Worm (Caenorhabditis elegans): ENCODE measurements around the gene Y73B6BL.47.

Gene Y73B6BL.47

ce11 chrIV:6388550-6388949 is 26.8 kb downstream of the Y73B6BL.47 start:
- no peak for TF ChIP-seq hlh-6 (tag; optimal IDR thresholded peaks at IDR 0.05)
- TF ChIP-seq dmd-4 (tag; optimal IDR thresholded peaks at IDR 0.05; ENCODE audit: borderline replicate concordance), result no peak
- TF ChIP-seq ceh-45 (GFP tag; IDR thresholded peaks at IDR 0.05), result no peak
- TF ChIP-seq tbx-7 (tag; optimal IDR thresholded peaks at IDR 0.05), result no peak
- TF ChIP-seq nhr-232 (tag; optimal IDR thresholded peaks at IDR 0.05), result no peak

ce11 chrIV:6391566-6391965 is 29.8 kb downstream of the Y73B6BL.47 start:
- TF ChIP-seq fax-1 (tag; optimal IDR thresholded peaks at IDR 0.05), result no peak
- TF ChIP-seq nfya-1 (tag; optimal IDR thresholded peaks at IDR 0.05), result peak; percentile 55
- no peak for TF ChIP-seq ceh-2 (tag; optimal IDR thresholded peaks at IDR 0.05)
- no peak for TF ChIP-seq ama-1 (optimal IDR thresholded peaks at IDR 0.05)
- no peak for TF ChIP-seq gmeb-2 (tag; optimal IDR thresholded peaks at IDR 0.05)

- TF ChIP-seq nfya-1 (tag; optimal IDR thresholded peaks at IDR 0.05) (peak; percentile 27), ets-4 (tag; optimal IDR thresholded peaks at IDR 0.05) (no peak), ceh-24 (tag; optimal IDR thresholded peaks at IDR 0.05) (no peak), ceh-45 (GFP tag; IDR thresholded peaks at IDR 0.05) (no peak), ztf-16 (tag; optimal IDR thresholded peaks at IDR 0.05) (no peak), eyg-1 (tag; optimal IDR thresholded peaks at IDR 0.05) (no peak), madf-2 (tag; optimal IDR thresholded peaks at IDR 0.05) (no peak), C38D4.7 (GFP tag; optimal IDR thresholded peaks at IDR 0.05) (no peak), K09A11.1 (tag; optimal IDR thresholded peaks at IDR 0.05; ENCODE audit: insufficient read depth) (no peak), sox-4 (tag; optimal IDR thresholded peaks at IDR 0.05) (no peak), ceh-31 (tag; optimal IDR thresholded peaks at IDR 0.05) (no peak), fkh-10 (GFP tag; optimal IDR thresholded peaks at IDR 0.05) (no peak), unc-55 (GFP tag; optimal IDR thresholded peaks at IDR 0.05) (peak; percentile 62), gmeb-2 (tag; optimal IDR thresholded peaks at IDR 0.05) (no peak), ceh-18 (tag; optimal IDR thresholded peaks at IDR 0.05) (peak; percentile 82), ama-1 (optimal IDR thresholded peaks at IDR 0.05) (no peak), zip-5 (tag; optimal IDR thresholded peaks at IDR 0.05) (no peak), mec-3 (tag; optimal IDR thresholded peaks at IDR 0.05; ENCODE audit: borderline replicate concordance) (no peak), unc-42 (tag; optimal IDR thresholded peaks at IDR 0.05) (no peak), dmd-4 (tag; optimal IDR thresholded peaks at IDR 0.05; ENCODE audit: borderline replicate concordance) (no peak), hlh-8 (tag; optimal IDR thresholded peaks at IDR 0.05) (no peak)
These were observed 31.6 kb downstream of the Y73B6BL.47 start for ce11 chrIV:6393329-6393728.

- TF ChIP-seq dve-1 (tag; optimal IDR thresholded peaks at IDR 0.05), result no peak
- no peak for TF ChIP-seq C38D4.7 (GFP tag; optimal IDR thresholded peaks at IDR 0.05)
- TF ChIP-seq pha-2 (tag; optimal IDR thresholded peaks at IDR 0.05), result no peak
- TF ChIP-seq hlh-6 (tag; optimal IDR thresholded peaks at IDR 0.05), result no peak
- no peak for TF ChIP-seq ceh-2 (tag; optimal IDR thresholded peaks at IDR 0.05)
- no peak for TF ChIP-seq F13H6.1 (tag; optimal IDR thresholded peaks at IDR 0.05)
These were observed 33.4 kb downstream of the Y73B6BL.47 start for ce11 chrIV:6395190-6395589.

ce11 chrIV:6402386-6402905 is 40.7 kb downstream of the Y73B6BL.47 start, which contains the start of gene sfrp-1:
Gene sfrp-1 (minus strand): TSS chrIV:6402436.
- peak; percentile 55 for TF ChIP-seq unc-42 (tag; optimal IDR thresholded peaks at IDR 0.05)
- no peak for TF ChIP-seq ceh-48 (tag; optimal IDR thresholded peaks at IDR 0.05)

- TF ChIP-seq pha-4 (tag; optimal IDR thresholded peaks at IDR 0.05), result no peak
These were observed 41.6 kb downstream of the Y73B6BL.47 start for ce11 chrIV:6403399-6403798.

ce11 chrIV:6404871-6405270 is 43.1 kb downstream of the Y73B6BL.47 start, which contains the start of gene srv-13:
Gene srv-13 (plus strand): TSS chrIV:6405171.
- TF ChIP-seq tbx-7 (tag; optimal IDR thresholded peaks at IDR 0.05), result no peak
- TF ChIP-seq zip-5 (tag; optimal IDR thresholded peaks at IDR 0.05), result no peak
- no peak for TF ChIP-seq madf-2 (tag; optimal IDR thresholded peaks at IDR 0.05)
- TF ChIP-seq eyg-1 (tag; optimal IDR thresholded peaks at IDR 0.05), result no peak
- no peak for TF ChIP-seq unc-86 (tag; optimal IDR thresholded peaks at IDR 0.05)
- TF ChIP-seq lin-11 (tag; optimal IDR thresholded peaks at IDR 0.05), result no peak
- no peak for TF ChIP-seq ets-4 (tag; optimal IDR thresholded peaks at IDR 0.05)
- no peak for TF ChIP-seq ceh-14 (tag; optimal IDR thresholded peaks at IDR 0.05)
- TF ChIP-seq ceh-19 (GFP tag; optimal IDR thresholded peaks at IDR 0.05), result no peak

All from whole organism, late embryonic.